Fruit fly (Drosophila melanogaster) whole organism, prepupa: ENCODE measurements around the gene Nuf2.

Experiments
- Blimp-1 ChIP-seq: fragments of 200-800 bp; sonication (Bioruptor generic); optimal IDR thresholded peaks from 3 replicates; lab custom pipeline; 2017; ENCODE audit warnings: missing biosample characterization, missing genetic modification characterization, mild to moderate bottlenecking, moderate library complexity, missing genetic modification reagents
- CG4318 ChIP-seq: fragments of 200-800 bp; sonication (Bioruptor generic); optimal IDR thresholded peaks from 3 replicates; lab custom pipeline; 2017; ENCODE audit warnings: missing biosample characterization, mild to moderate bottlenecking, missing genetic modification characterization
- Hr38 ChIP-seq: sonication (Bioruptor generic); optimal IDR thresholded peaks from 2 replicates; lab custom pipeline; 2016; ENCODE audit warnings: missing biosample characterization, missing genetic modification characterization
- Met ChIP-seq: fragments of 200-800 bp; sonication (Bioruptor generic); optimal IDR thresholded peaks from 3 replicates; lab custom pipeline; 2016; ENCODE audit warnings: missing biosample characterization, missing genetic modification characterization
- OdsH ChIP-seq: fragments of 200-800 bp; sonication (Bioruptor generic); optimal IDR thresholded peaks from 3 replicates; lab custom pipeline; 2016; ENCODE audit warnings: missing biosample characterization, missing genetic modification characterization
- Smox ChIP-seq: fragments of 200-800 bp; sonication (Bioruptor generic); optimal IDR thresholded peaks from 3 replicates; lab custom pipeline; 2016; ENCODE audit warnings: missing biosample characterization, missing genetic modification characterization
- Sox102F ChIP-seq: fragments of 200-800 bp; sonication (Bioruptor generic); optimal IDR thresholded peaks from 2 replicates; lab custom pipeline; 2016; ENCODE audit warnings: missing biosample characterization, mild to moderate bottlenecking, missing genetic modification characterization
- acj6 ChIP-seq: fragments of 200-800 bp; sonication (Bioruptor generic); optimal IDR thresholded peaks from 3 replicates; lab custom pipeline; 2016; ENCODE audit warnings: missing biosample characterization, missing genetic modification characterization
- fd59A ChIP-seq: fragments of 200-800 bp; sonication (Bioruptor generic); optimal IDR thresholded peaks from 2 replicates; lab custom pipeline; 2017; ENCODE audit warnings: missing biosample characterization, mild to moderate bottlenecking, missing genetic modification characterization, missing genetic modification reagents
- fd85E ChIP-seq: fragments of 200-800 bp; sonication (Bioruptor generic); optimal IDR thresholded peaks from 3 replicates; lab custom pipeline; 2016; ENCODE audit warnings: missing biosample characterization, missing genetic modification characterization
- lz ChIP-seq: fragments of 200-800 bp; sonication (Bioruptor generic); optimal IDR thresholded peaks from 3 replicates; lab custom pipeline; 2016; ENCODE audit warnings: missing biosample characterization, missing genetic modification characterization
- ss ChIP-seq, 2 experiments: fragments of 200-800 bp; sonication (Bioruptor generic); optimal IDR thresholded peaks; 2 replicates in 1 of 2; 3 replicates in 1 of 2; lab custom pipeline; 2017 to 2018; ENCODE audit warnings: mild to moderate bottlenecking in 2 of 2, missing biosample characterization in 2 of 2, missing genetic modification characterization in 2 of 2, moderate library complexity in 1 of 2
- svp ChIP-seq: fragments of 200-800 bp; sonication (Bioruptor generic); peaks from one replicate; lab custom pipeline; 2016; ENCODE audit warnings: missing biosample characterization, missing genetic modification characterization
- topi ChIP-seq: fragments of 200-800 bp; sonication (Bioruptor generic); optimal IDR thresholded peaks from 3 replicates; lab custom pipeline; 2016; ENCODE audit warnings: missing biosample characterization, missing genetic modification characterization

DNA sequence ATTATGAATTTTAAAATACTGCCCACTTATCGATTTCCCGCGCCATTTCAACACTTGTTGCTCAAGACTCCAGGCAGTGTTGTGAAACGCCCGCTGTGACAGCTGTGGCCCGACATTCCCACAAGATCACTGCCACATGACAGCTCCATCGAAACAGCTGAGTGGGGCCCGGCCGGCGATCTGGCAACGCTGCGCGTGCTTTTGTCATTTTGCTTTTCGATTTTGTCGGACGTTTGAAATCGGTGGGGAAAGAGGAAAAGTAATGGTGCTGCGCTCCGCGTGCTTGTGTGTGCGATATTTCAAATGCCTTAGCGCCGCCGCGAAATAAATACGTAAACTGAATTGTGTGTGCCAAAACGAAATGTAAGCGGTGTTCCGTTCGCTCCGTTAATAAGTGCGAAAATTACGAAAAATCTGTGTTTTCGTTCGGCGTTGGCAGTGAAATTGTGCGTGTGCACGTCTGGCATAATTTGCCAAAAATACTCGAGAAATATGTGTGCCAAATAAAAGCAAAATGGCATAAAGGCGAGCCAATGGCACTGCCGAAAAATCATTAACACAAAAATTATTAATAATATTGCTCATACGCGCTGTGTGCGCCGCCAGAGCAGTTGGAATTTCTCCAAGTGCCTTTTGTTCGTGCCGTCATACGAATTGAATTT, 23.4 kb downstream of the Nuf2 start:
- TF ChIP-seq ss (GFP tag; optimal IDR thresholded peaks at IDR 0.05; lab: Kevin White, UChicago) (peak in 1 of 2 experiments; percentile 38), OdsH (peak; percentile 30), Sox102F (peak; percentile 61), fd85E (GFP tag; lab: Kevin White, UChicago) (no peak), acj6 (GFP tag; lab: Kevin White, UChicago) (peak; percentile 30), svp (GFP tag; lab: Kevin White, UChicago) (peak; percentile 30), fd59A (GFP tag; lab: Kevin White, UChicago) (peak; percentile 18), Blimp-1 (GFP tag; lab: Kevin White, UChicago) (peak; percentile 20), lz (peak; percentile 21), Hr38 (GFP tag; lab: Kevin White, UChicago) (no peak), Met (peak; percentile 43), Smox (GFP tag; lab: Kevin White, UChicago) (peak; percentile 19), topi (GFP tag; lab: Kevin White, UChicago) (peak; percentile 3), CG4318 (GFP tag; lab: Kevin White, UChicago) (peak; percentile 50)
